Worm (Caenorhabditis elegans): Measurements from ENCODE around the gene BE10.5.

Gene BE10.5

ce11 chrIII:12821331-12821730 lies 14.7 kb upstream of the BE10.5 start (continued):
- TF ChIP-seq Y116A8C.19 (tag; optimal IDR thresholded peaks at IDR 0.05; ENCODE audit: borderline replicate concordance) (no peak), sptf-1 (tag; optimal IDR thresholded peaks at IDR 0.05) (no peak), nhr-76 (tag; optimal IDR thresholded peaks at IDR 0.05) (no peak), blmp-1 (tag; optimal IDR thresholded peaks at IDR 0.05) (peak; percentile 10), lsy-2 (tag; optimal IDR thresholded peaks at IDR 0.05) (peak in 1 of 2 experiments; percentile 56), ces-1 (GFP tag; optimal IDR thresholded peaks at IDR 0.05) (no peak)

ce11 chrIII:12819909-12820308 lies 13.3 kb upstream of the BE10.5 start, which contains the start of the genes Y37D8A.2 and Y37D8A.25:
Gene Y37D8A.2 (plus strand): TSS chrIII:12820193.
Gene Y37D8A.25 (minus strand): TSS chrIII:12820253.
- TF ChIP-seq nhr-71 (tag; optimal IDR thresholded peaks at IDR 0.05): peak; percentile 42
- TF ChIP-seq lin-39 (tag; optimal IDR thresholded peaks at IDR 0.05): no peak
- peak; percentile 22 for TF ChIP-seq nhr-19 (GFP tag; conservative IDR thresholded peaks at IDR 0.05)
- peak; percentile 25 for TF ChIP-seq unc-130 (tag; optimal IDR thresholded peaks at IDR 0.05)
- peak; percentile 59 for TF ChIP-seq rnt-1 (tag; optimal IDR thresholded peaks at IDR 0.05)

DNA sequence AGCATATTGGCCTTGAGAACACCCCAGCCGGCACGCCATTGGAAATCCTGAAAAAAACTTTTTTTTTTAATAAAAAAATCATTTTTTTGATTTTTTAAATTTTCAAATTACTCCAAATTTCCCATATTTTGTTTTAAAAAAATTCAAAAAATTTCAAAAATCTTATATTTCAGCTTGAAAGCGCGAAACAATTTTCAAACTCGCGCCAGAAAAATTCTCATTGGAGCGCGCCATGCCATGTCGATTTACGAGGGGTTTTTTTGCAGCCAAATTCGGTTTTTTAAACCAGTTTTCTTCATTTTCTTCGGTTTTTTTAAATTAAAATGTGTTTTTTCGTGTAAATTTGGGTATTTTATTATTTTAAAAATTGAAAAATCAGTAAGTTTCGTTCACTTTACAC lies 12.5 kb upstream of the BE10.5 start:
- TF ChIP-seq ceh-90 (tag; optimal IDR thresholded peaks at IDR 0.05) (no peak), efl-1 (optimal IDR thresholded peaks at IDR 0.05) (no peak), efl-1 (GFP tag; optimal IDR thresholded peaks at IDR 0.05 in 1 of 2) (peak in 1 of 2 experiments; percentile 14)

DNA sequence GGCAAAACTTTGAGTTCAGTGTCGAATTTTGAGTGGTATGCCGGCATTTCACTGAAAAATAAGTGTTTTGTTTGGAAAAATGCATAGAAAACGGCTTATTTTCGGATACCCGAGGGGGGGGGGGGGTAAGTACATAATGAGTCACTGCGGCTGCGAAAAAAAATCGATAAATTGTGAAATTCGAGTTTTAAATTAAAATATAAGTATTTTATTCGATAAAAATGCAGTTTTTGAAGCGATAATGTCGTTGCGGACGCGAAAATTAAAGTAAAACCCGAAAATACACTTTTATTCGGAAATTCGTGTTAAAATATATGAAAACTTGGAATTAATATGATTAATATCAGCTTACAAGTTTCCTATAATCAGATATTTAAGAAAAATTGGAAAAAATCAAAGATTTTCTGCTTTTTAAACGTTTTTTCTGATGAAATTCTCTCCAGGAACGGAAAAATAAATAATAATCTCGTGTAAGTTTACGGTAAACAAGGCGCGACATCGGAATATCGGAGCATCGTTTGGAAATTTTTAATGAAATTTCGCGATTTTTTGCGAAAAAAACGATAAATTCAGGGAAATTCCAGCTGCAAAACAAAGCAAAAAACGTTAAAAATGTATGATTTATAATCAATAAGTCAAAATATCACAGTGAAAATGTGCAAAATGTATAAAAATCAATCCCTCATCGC lies 11.6 kb upstream of the BE10.5 start, which contains the start of gene arx-5:
Gene arx-5, minus strand, starts transcription at position 51 of the 689 bp plus-strand sequence.
- TF ChIP-seq dsc-1 (tag; optimal IDR thresholded peaks at IDR 0.05) (peak; percentile 47), skn-1 (tag; optimal IDR thresholded peaks at IDR 0.05) (no peak), mep-1 (tag; optimal IDR thresholded peaks at IDR 0.05) (no peak), alr-1 (tag; optimal IDR thresholded peaks at IDR 0.05; ENCODE audit: borderline replicate concordance) (no peak), efl-1 (optimal IDR thresholded peaks at IDR 0.05) (peak; percentile 24 to 52), efl-1 (GFP tag; optimal IDR thresholded peaks at IDR 0.05 in 1 of 2) (peak; percentile 38 to 91), tlp-1 (tag; optimal IDR thresholded peaks at IDR 0.05) (no peak), nhr-71 (tag; optimal IDR thresholded peaks at IDR 0.05) (peak; percentile 50), pqm-1 (tag; optimal IDR thresholded peaks at IDR 0.05) (no peak), snu-23 (GFP tag; optimal IDR thresholded peaks at IDR 0.05) (no peak), lin-35 (GFP tag; optimal IDR thresholded peaks at IDR 0.05) (peak in 1 of 2 experiments; percentile 37), lin-14 (GFP tag; optimal IDR thresholded peaks at IDR 0.05) (no peak), lsy-2 (tag; optimal IDR thresholded peaks at IDR 0.05) (peak; percentile 40 to 63), hlh-4 (tag; optimal IDR thresholded peaks at IDR 0.05) (no peak), isw-1 (GFP tag; IDR thresholded peaks at IDR 0.05) (no peak), mef-2 (tag; optimal IDR thresholded peaks at IDR 0.05) (no peak), nhr-76 (tag; optimal IDR thresholded peaks at IDR 0.05) (no peak), unc-30 (tag; optimal IDR thresholded peaks at IDR 0.05) (no peak), F16B12.6 (tag; optimal IDR thresholded peaks at IDR 0.05) (peak; percentile 15), lin-39 (tag; optimal IDR thresholded peaks at IDR 0.05) (no peak), nhr-19 (GFP tag; conservative IDR thresholded peaks at IDR 0.05) (no peak), ets-5 (GFP tag; IDR thresholded peaks at IDR 0.05) (no peak), zag-1 (tag; optimal IDR thresholded peaks at IDR 0.05) (no peak), nhr-11 (tag; optimal IDR thresholded peaks at IDR 0.05) (no peak), Y116A8C.19 (tag; optimal IDR thresholded peaks at IDR 0.05; ENCODE audit: borderline replicate concordance) (no peak), mdl-1 (tag; optimal IDR thresholded peaks at IDR 0.05) (no peak), grh-1 (GFP tag; IDR thresholded peaks at IDR 0.05) (no peak), pag-3 (tag; optimal IDR thresholded peaks at IDR 0.05; ENCODE audit: borderline replicate concordance, insufficient read depth) (no peak), ama-1 (optimal IDR thresholded peaks at IDR 0.05) (no peak), nhr-85 (tag) (peak; percentile 54), nhr-12 (tag; optimal IDR thresholded peaks at IDR 0.05) (no peak), xbp-1 (tag; optimal IDR thresholded peaks at IDR 0.05) (no peak), pax-3 (tag; optimal IDR thresholded peaks at IDR 0.05) (no peak), nhr-237 (tag; optimal IDR thresholded peaks at IDR 0.05) (no peak), aha-1 (tag; optimal IDR thresholded peaks at IDR 0.05) (no peak), nhr-77 (tag; optimal IDR thresholded peaks at IDR 0.05) (no peak), C34B4.2 (tag; optimal IDR thresholded peaks at IDR 0.05) (no peak), snpc-4 (tag; optimal IDR thresholded peaks at IDR 0.05) (no peak), vab-15 (tag; optimal IDR thresholded peaks at IDR 0.05) (no peak), irx-1 (tag; optimal IDR thresholded peaks at IDR 0.05) (peak; percentile 11), fos-1 (tag; optimal IDR thresholded peaks at IDR 0.05) (no peak)

Measured in whole organism, L1 larva.